Worm (Caenorhabditis elegans) whole organism, young adult: ENCODE results near the gene F45E6.1.

Experiments
- B0035.1 ChIP-seq: sonication (generic microtip); optimal IDR thresholded peaks from 2 replicates; lab custom pipeline; 2016; ENCODE audit warnings: missing genetic modification characterization, mild to moderate bottlenecking, missing compliant biosample characterization, missing genotype, missing genetic modification reagents
- B0261.1 ChIP-seq: sonication (generic microtip); optimal IDR thresholded peaks from 2 replicates; lab custom pipeline; 2016; ENCODE audit warnings: mild to moderate bottlenecking, missing genetic modification characterization, moderate library complexity, missing compliant biosample characterization
- D2030.7 ChIP-seq: fragments of 200-800 bp; sonication (Bioruptor generic); IDR thresholded peaks from 2 replicates; pipeline ENCODE4 v1.3.6; 2022; ENCODE audit warnings: missing genetic modification reagents, missing genetic modification characterization, missing compliant biosample characterization
- F10E7.11 ChIP-seq: sonication (generic microtip); optimal IDR thresholded peaks from 2 replicates; lab custom pipeline; 2017; ENCODE audit warnings: mild to moderate bottlenecking, missing genetic modification characterization, moderate library complexity, missing compliant biosample characterization
- F23B12.7 ChIP-seq: sonication (generic microtip); optimal IDR thresholded peaks from 2 replicates; lab custom pipeline; 2017; ENCODE audit warnings: missing genetic modification characterization, mild to moderate bottlenecking, missing compliant biosample characterization, antibody characterized with exemption, moderate library complexity; ENCODE audit not compliant: insufficient read depth
- T07F8.4 ChIP-seq: sonication (generic microtip); optimal IDR thresholded peaks from 2 replicates; lab custom pipeline; 2016; ENCODE audit warnings: mild to moderate bottlenecking, missing genetic modification characterization, moderate library complexity, missing compliant biosample characterization
- Y53G8AR.9 ChIP-seq: fragments of 200-800 bp; sonication (Bioruptor generic); conservative IDR thresholded peaks from 2 replicates; pipeline ENCODE4 v1.3.6; 2022; ENCODE audit warnings: missing genetic modification reagents, missing genetic modification characterization, missing compliant biosample characterization
- Y95B8A.8 ChIP-seq: fragments of 200-800 bp; sonication (Bioruptor generic); IDR thresholded peaks from 2 replicates; pipeline ENCODE4 v1.3.6; 2022; ENCODE audit warnings: missing genetic modification reagents, missing genetic modification characterization, missing compliant biosample characterization
- akir-1 ChIP-seq: fragments of 200-800 bp; sonication (Bioruptor generic); optimal IDR thresholded peaks from 2 replicates; lab custom pipeline; 2018; ENCODE audit warnings: mild to moderate bottlenecking, missing genetic modification characterization, moderate library complexity, missing compliant biosample characterization
- ama-1 ChIP-seq, 3 experiments: fragments of 150-350 bp in 1 of 3; sonication (generic microtip) in 2 of 3; optimal IDR thresholded peaks; 2 replicates each; lab custom pipeline; 2014 to 2018; ENCODE audit warnings: missing biosample characterization in 2 of 3, missing genetic modification characterization in 2 of 3, missing genetic modification reagents in 2 of 3
- atf-7 ChIP-seq: sonication (generic microtip); optimal IDR thresholded peaks from 2 replicates; lab custom pipeline; 2017; ENCODE audit warnings: mild to moderate bottlenecking, missing genetic modification characterization, missing compliant biosample characterization
- attf-3 ChIP-seq: fragments of 200-800 bp; sonication (Bioruptor generic); conservative IDR thresholded peaks from 2 replicates; pipeline ENCODE4 v1.3.6; 2022; ENCODE audit warnings: missing genetic modification reagents, missing genetic modification characterization, missing compliant biosample characterization
- attf-5 ChIP-seq: fragments of 200-800 bp; sonication (Bioruptor generic); optimal IDR thresholded peaks from 2 replicates; lab custom pipeline; 2018; ENCODE audit warnings: mild to moderate bottlenecking, missing genetic modification characterization, missing compliant biosample characterization
- ccch-3 ChIP-seq: fragments of 200-800 bp; sonication (Bioruptor generic); optimal IDR thresholded peaks from 2 replicates; lab custom pipeline; 2018; ENCODE audit warnings: mild to moderate bottlenecking, missing genetic modification characterization, missing compliant biosample characterization
- cebp-1 ChIP-seq, 2 experiments: fragments of 200-800 bp in 1 of 2; sonication (Bioruptor generic) in 1 of 2; sonication (generic microtip) in 1 of 2; IDR thresholded peaks in 1 of 2; optimal IDR thresholded peaks in 1 of 2; 2 replicates each; pipeline versions ENCODE4 v1.3.6 to Lab custom; 2017 to 2022; ENCODE audit warnings: missing compliant biosample characterization in 2 of 2, missing genetic modification characterization in 2 of 2, mild to moderate bottlenecking in 1 of 2, missing genetic modification reagents in 1 of 2, moderate library complexity in 1 of 2
- ceh-27 ChIP-seq: fragments of 200-800 bp; sonication (Bioruptor generic); optimal IDR thresholded peaks from 2 replicates; lab custom pipeline; 2018; ENCODE audit warnings: mild to moderate bottlenecking, missing genetic modification characterization, moderate library complexity, missing compliant biosample characterization
- ceh-79 ChIP-seq: sonication (generic microtip); optimal IDR thresholded peaks from 2 replicates; lab custom pipeline; 2017; ENCODE audit warnings: mild to moderate bottlenecking, missing genetic modification characterization, missing compliant biosample characterization
- ceh-91 ChIP-seq: fragments of 200-800 bp; sonication (Bioruptor generic); IDR thresholded peaks from 2 replicates; pipeline ENCODE4 v1.3.6; 2022; ENCODE audit warnings: missing genetic modification reagents, missing genetic modification characterization, missing compliant biosample characterization
- dox-1 ChIP-seq: fragments of 200-800 bp; sonication (Bioruptor generic); IDR thresholded peaks from 2 replicates; pipeline ENCODE4 v1.3.6; 2022; ENCODE audit warnings: missing genetic modification reagents, missing genetic modification characterization, missing compliant biosample characterization
- dpff-1 ChIP-seq: sonication (generic microtip); optimal IDR thresholded peaks from 2 replicates; lab custom pipeline; 2017; ENCODE audit warnings: mild to moderate bottlenecking, missing genetic modification characterization, missing compliant biosample characterization
- dpl-1 ChIP-seq: fragments of 150-350 bp; optimal IDR thresholded peaks from 2 replicates; lab custom pipeline; 2014; ENCODE audit warnings: missing biosample characterization, missing genetic modification reagents, missing genetic modification characterization
- egl-44 ChIP-seq: fragments of 200-800 bp; sonication (Bioruptor generic); IDR thresholded peaks from 2 replicates; pipeline ENCODE4 v1.3.6; 2022; ENCODE audit warnings: missing genetic modification reagents, missing genetic modification characterization, missing compliant biosample characterization
- him-1 ChIP-seq: sonication (generic microtip); optimal IDR thresholded peaks from 2 replicates; lab custom pipeline; 2016; ENCODE audit warnings: missing genotype, missing genetic modification reagents, missing genetic modification characterization, missing compliant biosample characterization
- hrde-1 ChIP-seq: sonication (generic microtip); optimal IDR thresholded peaks from 2 replicates; lab custom pipeline; 2016; ENCODE audit warnings: missing genetic modification characterization, mild to moderate bottlenecking, missing compliant biosample characterization, moderate library complexity, missing genotype, missing genetic modification reagents, borderline replicate concordance
- hsf-1 ChIP-seq: fragments of 200-800 bp; sonication (Bioruptor generic); IDR thresholded peaks from 2 replicates; pipeline ENCODE4 v1.3.6; 2022; ENCODE audit warnings: missing genetic modification reagents, missing genetic modification characterization, missing compliant biosample characterization
- let-526 ChIP-seq: fragments of 200-800 bp; sonication (Bioruptor generic); IDR thresholded peaks from 2 replicates; pipeline ENCODE4 v1.3.6; 2022; ENCODE audit warnings: missing genetic modification reagents, missing genetic modification characterization, missing compliant biosample characterization
- lin-40 ChIP-seq: sonication (generic microtip); optimal IDR thresholded peaks from 2 replicates; lab custom pipeline; 2016; ENCODE audit warnings: missing genetic modification characterization, mild to moderate bottlenecking, missing compliant biosample characterization, missing genotype, missing genetic modification reagents
- lir-1 ChIP-seq: fragments of 200-800 bp; sonication (Bioruptor generic); conservative IDR thresholded peaks from 2 replicates; pipeline ENCODE4 v1.3.6; 2022; ENCODE audit warnings: missing genetic modification reagents, missing genetic modification characterization, missing compliant biosample characterization
- madf-10 ChIP-seq: sonication (generic microtip); optimal IDR thresholded peaks from 2 replicates; lab custom pipeline; 2016; ENCODE audit warnings: mild to moderate bottlenecking, missing genetic modification characterization, missing compliant biosample characterization
- madf-3 ChIP-seq: fragments of 200-800 bp; sonication (Bioruptor generic); IDR thresholded peaks from 2 replicates; pipeline ENCODE4 v1.3.6; 2022; ENCODE audit warnings: missing genetic modification reagents, missing genetic modification characterization, missing compliant biosample characterization
- madf-6 ChIP-seq: fragments of 200-800 bp; sonication (Bioruptor generic); IDR thresholded peaks from 2 replicates; pipeline ENCODE4 v1.3.6; 2022; ENCODE audit warnings: missing genetic modification reagents, missing genetic modification characterization, missing compliant biosample characterization
- mcd-1 ChIP-seq: fragments of 200-800 bp; sonication (Bioruptor generic); IDR thresholded peaks from 2 replicates; pipeline ENCODE4 v1.3.6; 2022; ENCODE audit warnings: missing genetic modification reagents, missing genetic modification characterization, missing compliant biosample characterization
- mel-28 ChIP-seq: sonication (generic microtip); optimal IDR thresholded peaks from 2 replicates; lab custom pipeline; 2016; ENCODE audit warnings: borderline replicate concordance, mild to moderate bottlenecking, missing genetic modification characterization, missing compliant biosample characterization
- mes-4 ChIP-seq: sonication (generic microtip); optimal IDR thresholded peaks from 2 replicates; lab custom pipeline; 2016; ENCODE audit warnings: missing genotype, missing genetic modification characterization, missing compliant biosample characterization
- nhr-80 ChIP-seq: sonication (generic microtip); optimal IDR thresholded peaks from 2 replicates; lab custom pipeline; 2016; ENCODE audit warnings: missing genetic modification characterization, missing compliant biosample characterization
- pbrm-1 ChIP-seq: fragments of 200-800 bp; sonication (Bioruptor generic); IDR thresholded peaks from 2 replicates; pipeline ENCODE4 v1.3.6; 2022; ENCODE audit warnings: missing genetic modification reagents, missing genetic modification characterization, missing compliant biosample characterization
- pha-4 ChIP-seq: fragments of 150-350 bp; sonication (generic microtip); optimal IDR thresholded peaks from 2 replicates; lab custom pipeline; 2014; ENCODE audit warnings: missing biosample characterization, missing genetic modification reagents, missing genetic modification characterization
- rec-8 ChIP-seq, 2 experiments: sonication (generic microtip); optimal IDR thresholded peaks; 2 replicates each; lab custom pipeline; 2016; ENCODE audit warnings: mild to moderate bottlenecking in 2 of 2, missing genetic modification characterization in 2 of 2, missing genetic modification reagents in 2 of 2, missing genotype in 2 of 2, missing biosample characterization in 1 of 2, missing compliant biosample characterization in 1 of 2, moderate library complexity in 1 of 2
- sea-2 ChIP-seq: fragments of 200-800 bp; sonication (Bioruptor generic); IDR thresholded peaks from 2 replicates; pipeline ENCODE4 v1.3.6; 2022; ENCODE audit warnings: missing genetic modification characterization, missing compliant biosample characterization
- snpc-3.4 ChIP-seq: sonication (generic microtip); optimal IDR thresholded peaks from 2 replicates; lab custom pipeline; 2017; ENCODE audit warnings: missing genetic modification characterization, mild to moderate bottlenecking, missing compliant biosample characterization, antibody characterized with exemption, moderate library complexity, missing genotype, missing genetic modification reagents
- snpc-4 ChIP-seq, 5 experiments: fragments of 150-350 bp in 1 of 5; sonication (generic microtip) in 4 of 5; optimal IDR thresholded peaks; 2 replicates each; lab custom pipeline; 2014 to 2018; ENCODE audit warnings: missing genetic modification characterization in 5 of 5, missing biosample characterization in 3 of 5, antibody characterized with exemption in 2 of 5, mild to moderate bottlenecking in 2 of 5, missing compliant biosample characterization in 2 of 5, missing genotype in 2 of 5, moderate library complexity in 2 of 5, missing genetic modification reagents in 1 of 5
- tlf-1 ChIP-seq: fragments of 200-800 bp; sonication (Bioruptor generic); optimal IDR thresholded peaks from 2 replicates; lab custom pipeline; 2018; ENCODE audit warnings: mild to moderate bottlenecking, missing genetic modification characterization, missing compliant biosample characterization
- zim-3 ChIP-seq: sonication (generic microtip); optimal IDR thresholded peaks from 2 replicates; lab custom pipeline; 2017; ENCODE audit warnings: mild to moderate bottlenecking, missing genetic modification characterization, moderate library complexity, missing compliant biosample characterization
- ztf-18 ChIP-seq: sonication (generic microtip); optimal IDR thresholded peaks from 2 replicates; lab custom pipeline; 2016; ENCODE audit warnings: missing genotype, mild to moderate bottlenecking, missing genetic modification characterization, missing compliant biosample characterization
- ztf-3 ChIP-seq: fragments of 200-800 bp; sonication (Bioruptor generic); optimal IDR thresholded peaks from 2 replicates; lab custom pipeline; 2018; ENCODE audit warnings: mild to moderate bottlenecking, missing genetic modification characterization, missing compliant biosample characterization
- ztf-6 ChIP-seq: fragments of 200-800 bp; sonication (Bioruptor generic); IDR thresholded peaks from 2 replicates; pipeline ENCODE4 v1.3.6; 2022; ENCODE audit warnings: missing genetic modification reagents, missing genetic modification characterization, missing compliant biosample characterization

F45E6.1 gene

ce11 chrX:12458021-12458420, 19.2 kb downstream of the F45E6.1 start (continued):
- TF ChIP-seq atf-7 (tag; lab: Kevin White, UChicago) (peak; percentile 52), attf-3 (GFP tag; lab: Robert Waterston, UW) (no peak), F23B12.7 (peak; percentile 83), F10E7.11 (tag; lab: Kevin White, UChicago) (no peak), ama-1 (optimal IDR thresholded peaks at IDR 0.05; lab: Kevin White, UChicago) (no peak), ama-1 (GFP tag; optimal IDR thresholded peaks at IDR 0.05; lab: Kevin White, UChicago) (peak in 1 of 2 experiments; percentile 29), ccch-3 (peak; percentile 44), mel-28 (tag; lab: Kevin White, UChicago) (no peak), ztf-3 (GFP tag; lab: Kevin White, UChicago) (no peak), dpff-1 (tag; lab: Kevin White, UChicago) (no peak), mes-4 (tag; lab: Kevin White, UChicago) (peak; percentile 51), T07F8.4 (tag; lab: Kevin White, UChicago) (peak; percentile 60), ceh-91 (no peak), snpc-4 (GFP tag; optimal IDR thresholded peaks at IDR 0.05; lab: Kevin White, UChicago) (peak; percentile 65), snpc-4 (tag; optimal IDR thresholded peaks at IDR 0.05; lab: Kevin White, UChicago) (peak in 2 of 4 experiments; percentile 58 to 62), hsf-1 (peak; percentile 43; the same call in 1 of the 2 replicates), sea-2 (GFP tag; lab: Robert Waterston, UW) (no peak), madf-6 (GFP tag; lab: Robert Waterston, UW) (peak; percentile 70), dpl-1 (GFP tag; lab: Kevin White, UChicago) (peak; percentile 5), him-1 (tag; lab: Kevin White, UChicago) (peak; percentile 96), B0261.1 (tag; lab: Kevin White, UChicago) (peak; percentile 92), madf-3 (GFP tag; lab: Robert Waterston, UW) (no peak), lir-1 (GFP tag; lab: Robert Waterston, UW) (no peak), Y95B8A.8 (GFP tag; lab: Robert Waterston, UW) (no peak), ceh-27 (GFP tag; lab: Kevin White, UChicago) (peak; percentile 70), egl-44 (GFP tag; lab: Robert Waterston, UW) (peak; percentile 97), Y53G8AR.9 (GFP tag; lab: Robert Waterston, UW) (peak; percentile 78; the same call in 1 of the 2 replicates), akir-1 (GFP tag; lab: Kevin White, UChicago) (no peak), tlf-1 (GFP tag; lab: Kevin White, UChicago) (no peak), ztf-6 (GFP tag; lab: Robert Waterston, UW) (no peak), D2030.7 (peak; percentile 59), let-526 (GFP tag; lab: Robert Waterston, UW) (no peak), pha-4 (tag; lab: Kevin White, UChicago) (no peak), madf-10 (tag; lab: Kevin White, UChicago) (peak; percentile 80), ceh-79 (tag; lab: Kevin White, UChicago) (peak; percentile 18), B0035.1 (tag; lab: Kevin White, UChicago) (peak; percentile 70), mcd-1 (GFP tag; lab: Robert Waterston, UW) (0 out of 2 replicates have a peak, but pooled peaks have one; percentile 56), rec-8 (tag; optimal IDR thresholded peaks at IDR 0.05; lab: Kevin White, UChicago) (peak; percentile 21 to 64)

- peak; percentile 17 for TF ChIP-seq lin-40
- no peak for TF ChIP-seq T07F8.4 (tag; lab: Kevin White, UChicago)
- TF ChIP-seq cebp-1 (GFP tag; IDR thresholded peaks at IDR 0.05; lab: Robert Waterston, UW), result no peak
- TF ChIP-seq cebp-1 (tag; optimal IDR thresholded peaks at IDR 0.05; lab: Kevin White, UChicago), result peak; percentile 28
- peak; percentile 52 for TF ChIP-seq nhr-80 (tag; lab: Kevin White, UChicago)
- peak; percentile 33 for TF ChIP-seq attf-5 (GFP tag; lab: Kevin White, UChicago)
- TF ChIP-seq ztf-18 (tag; lab: Kevin White, UChicago), result peak; percentile 45
- no peak for TF ChIP-seq snpc-3.4 (tag; lab: Kevin White, UChicago)
- no peak for TF ChIP-seq pbrm-1 (GFP tag; lab: Robert Waterston, UW)
- TF ChIP-seq hrde-1, result no peak
- TF ChIP-seq dox-1 (GFP tag; lab: Robert Waterston, UW), result 0 out of 2 replicates have a peak, but pooled peaks have one; percentile 14
- no peak for TF ChIP-seq zim-3 (tag; lab: Kevin White, UChicago)
Measured at ce11 chrX:12454290-12454795, 22.9 kb downstream of the F45E6.1 start, which contains the start of the genes T18D3.9 and T18D3.1. TSS of gene T18D3.9 (minus strand) at chrX:12454457. TSS of gene T18D3.1 (plus strand) at chrX:12454745.
